Fruit fly (Drosophila melanogaster): ENCODE results near the gene Smg6.

The Smg6 gene

DNA sequence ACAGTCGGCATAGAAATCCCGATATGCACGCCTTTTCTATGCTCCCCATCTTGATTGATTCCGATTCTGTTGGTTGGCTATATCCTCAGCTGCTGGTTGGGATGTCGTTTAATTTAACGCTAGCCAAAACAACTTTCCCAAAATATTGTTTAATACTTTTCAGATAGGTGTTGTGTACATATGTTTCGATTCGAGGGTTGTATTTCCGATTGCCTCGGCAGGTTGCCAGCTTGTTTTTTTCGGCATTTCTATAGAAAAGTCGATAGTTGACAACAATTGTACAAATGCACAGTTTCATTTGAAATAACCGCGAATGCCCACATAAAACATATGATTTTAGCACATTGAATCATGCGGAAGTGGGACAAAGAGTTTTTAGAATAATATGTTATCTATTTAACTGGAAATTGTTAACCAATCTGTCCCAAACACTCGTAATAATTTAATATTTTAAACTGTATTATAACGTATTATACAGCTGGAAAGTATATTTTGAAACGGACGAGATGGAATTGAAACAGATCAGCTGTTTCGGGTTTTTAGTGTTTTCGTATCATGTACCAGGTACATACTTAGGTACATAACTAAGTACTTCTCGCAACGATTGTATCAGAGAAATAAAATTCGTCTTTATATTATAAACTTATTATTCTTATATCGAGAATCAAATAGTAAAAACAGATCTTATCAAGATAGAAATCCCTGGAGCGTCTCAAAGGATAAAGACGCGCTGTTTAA is 21.4 kb upstream of the Smg6 start, which contains the start of gene CG31109 (continued):
- TF ChIP-seq hkb (optimal IDR thresholded peaks at IDR 0.05), result no peak
- TF ChIP-seq hkb (GFP tag; IDR thresholded peaks at IDR 0.05), result no peak
- peak; percentile 82 for TF ChIP-seq E2f2 (GFP tag; IDR thresholded peaks at IDR 0.05)
- no peak for TF ChIP-seq gt (GFP tag; IDR thresholded peaks at IDR 0.05)
- no peak for TF ChIP-seq scrt (GFP tag; optimal IDR thresholded peaks at IDR 0.05)
- TF ChIP-seq fu2 (GFP tag; optimal IDR thresholded peaks at IDR 0.05), result no peak
- no peak for TF ChIP-seq CG31388 (GFP tag; optimal IDR thresholded peaks at IDR 0.05)
- no peak for TF ChIP-seq hth (optimal IDR thresholded peaks at IDR 0.05)
- no peak for TF ChIP-seq CG4360 (GFP tag; IDR thresholded peaks at IDR 0.05)
- peak; percentile 57 for TF ChIP-seq bbx (GFP tag; IDR thresholded peaks at IDR 0.05; ENCODE audit: partially characterized antibody)
- TF ChIP-seq Fer1 (GFP tag; optimal IDR thresholded peaks at IDR 0.05), result peak; percentile 7
- peak; percentile 2 for TF ChIP-seq CG17359 (tag; optimal IDR thresholded peaks at IDR 0.05)
- no peak for TF ChIP-seq chm (GFP tag; IDR thresholded peaks at IDR 0.05)
- TF ChIP-seq zen (tag; optimal IDR thresholded peaks at IDR 0.05), result no peak
- no peak for TF ChIP-seq pita (GFP tag; optimal IDR thresholded peaks at IDR 0.05)
- no peak for TF ChIP-seq wdn (GFP tag; IDR thresholded peaks at IDR 0.05)
- no peak for TF ChIP-seq sima (GFP tag; optimal IDR thresholded peaks at IDR 0.05)
- TF ChIP-seq lab (GFP tag; optimal IDR thresholded peaks at IDR 0.05), result no peak
- TF ChIP-seq CrebB (tag; optimal IDR thresholded peaks at IDR 0.05), result no peak
- no peak for TF ChIP-seq CG9609 (GFP tag; optimal IDR thresholded peaks at IDR 0.05)
- TF ChIP-seq prd (optimal IDR thresholded peaks at IDR 0.05), result no peak
- no peak for TF ChIP-seq prd (GFP tag; IDR thresholded peaks at IDR 0.05)
- 0 out of 2 replicates have a peak, but pooled peaks have one; percentile 23 for TF ChIP-seq CG32767 (GFP tag; IDR thresholded peaks at IDR 0.05)
- TF ChIP-seq pfk (GFP tag; optimal IDR thresholded peaks at IDR 0.05), result peak; percentile 94
- TF ChIP-seq CG11695 (GFP tag; IDR thresholded peaks at IDR 0.05), result no peak
- TF ChIP-seq twi (tag; optimal IDR thresholded peaks at IDR 0.05), result peak; percentile 27
- TF ChIP-seq CG7372 (GFP tag; IDR thresholded peaks at IDR 0.05), result no peak
- no peak for TF ChIP-seq CG8478 (optimal IDR thresholded peaks at IDR 0.05)
- TF ChIP-seq cg (GFP tag; optimal IDR thresholded peaks at IDR 0.05), result no peak
- no peak for TF ChIP-seq CG11085 (GFP tag; IDR thresholded peaks at IDR 0.05)
- TF ChIP-seq Deaf1 (tag; optimal IDR thresholded peaks at IDR 0.05), result no peak
- TF ChIP-seq ash1 (GFP tag; optimal IDR thresholded peaks at IDR 0.05), result no peak
- TF ChIP-seq CG4617 (GFP tag; optimal IDR thresholded peaks at IDR 0.05; ENCODE audit: borderline replicate concordance), result peak; percentile 60
- TF ChIP-seq CG10543 (GFP tag; optimal IDR thresholded peaks at IDR 0.05), result peak; percentile 26
- peak; percentile 61 for TF ChIP-seq Scr (GFP tag; IDR thresholded peaks at IDR 0.05; ENCODE audit: partially characterized antibody)
- no peak for TF ChIP-seq sob (GFP tag; IDR thresholded peaks at IDR 0.05)
- no peak for TF ChIP-seq pb (GFP tag; optimal IDR thresholded peaks at IDR 0.05)
- no peak for TF ChIP-seq C15 (GFP tag; IDR thresholded peaks at IDR 0.05)
- no peak for TF ChIP-seq tll (GFP tag; optimal IDR thresholded peaks at IDR 0.05)
- no peak for TF ChIP-seq CG12769 (tag; optimal IDR thresholded peaks at IDR 0.05)
- TF ChIP-seq CG14441 (GFP tag; IDR thresholded peaks at IDR 0.05), result 0 out of 2 replicates have a peak, but pooled peaks have one; percentile 17
- no peak for TF ChIP-seq NC2α (GFP tag; optimal IDR thresholded peaks at IDR 0.05)
- no peak for TF ChIP-seq Nf-YB (GFP tag; optimal IDR thresholded peaks at IDR 0.05)
- peak; percentile 48 for TF ChIP-seq CG12659 (GFP tag; optimal IDR thresholded peaks at IDR 0.05)
- no peak for TF ChIP-seq HLH54F (GFP tag; optimal IDR thresholded peaks at IDR 0.05)
- peak; percentile 42 for TF ChIP-seq CG13894 (tag; optimal IDR thresholded peaks at IDR 0.05)
- no peak for TF ChIP-seq Mad (GFP tag; optimal IDR thresholded peaks at IDR 0.05)
- no peak for TF ChIP-seq lmd (GFP tag; IDR thresholded peaks at IDR 0.05)
- no peak for TF ChIP-seq CG5180 (GFP tag; optimal IDR thresholded peaks at IDR 0.05)
- TF ChIP-seq Blimp-1 (GFP tag; optimal IDR thresholded peaks at IDR 0.05), result no peak
- TF ChIP-seq CG16863 (GFP tag; optimal IDR thresholded peaks at IDR 0.05), result no peak

All from whole organism, embryonic.